Comparison of ENCODE assay signal across 2 worm cellular contexts in the genomic region with DNA sequence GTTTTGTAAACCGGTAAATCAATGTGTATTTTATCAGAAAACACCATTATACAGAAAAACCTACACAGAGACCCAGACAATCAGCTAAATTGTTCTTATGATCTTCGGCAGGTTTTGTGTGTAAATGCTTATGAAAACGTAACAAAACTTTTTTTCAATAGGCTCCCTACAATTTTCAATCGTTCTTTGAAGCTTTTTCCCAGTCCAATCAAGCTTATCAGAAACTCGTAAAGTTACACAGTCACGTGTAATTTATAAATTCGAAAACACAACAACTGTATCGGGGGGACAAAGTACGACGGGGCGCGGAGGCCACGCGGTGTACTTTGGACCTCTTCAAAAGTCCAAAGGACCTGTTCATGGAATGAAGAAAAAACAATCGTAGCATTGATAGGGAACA.
TF ChIP-seq lines count a peak whose summit lies in the region.

No protein-coding gene starts in this region.

TF ChIP-seq in whole organism, L1 larva, 84 proteins besides CTCF, POLR2A, EP300 and RAD21 (continued from another document):
- TF ChIP-seq fkh-8 (tag; optimal IDR thresholded peaks at IDR 0.05; lab: Kevin White, UChicago) (no peak), nhr-237 (tag; optimal IDR thresholded peaks at IDR 0.05; lab: Kevin White, UChicago) (no peak), nhr-20 (tag; optimal IDR thresholded peaks at IDR 0.05; lab: Kevin White, UChicago) (peak; percentile 75), nhr-71 (tag; optimal IDR thresholded peaks at IDR 0.05; lab: Kevin White, UChicago) (peak; percentile 88), fkh-4 (tag; optimal IDR thresholded peaks at IDR 0.05; lab: Kevin White, UChicago; ENCODE audit: borderline replicate concordance) (no peak), mep-1 (tag; optimal IDR thresholded peaks at IDR 0.05; lab: Kevin White, UChicago) (peak; percentile 40), C34B4.2 (tag; optimal IDR thresholded peaks at IDR 0.05; lab: Kevin White, UChicago) (no peak), elt-2 (tag; optimal IDR thresholded peaks at IDR 0.05; lab: Kevin White, UChicago) (peak; percentile 90), nhr-12 (tag; optimal IDR thresholded peaks at IDR 0.05; lab: Kevin White, UChicago) (no peak), nhr-19 (GFP tag; conservative IDR thresholded peaks at IDR 0.05; lab: Robert Waterston, UW) (peak; percentile 94), vab-15 (tag; optimal IDR thresholded peaks at IDR 0.05; lab: Kevin White, UChicago) (no peak), Y116A8C.19 (tag; optimal IDR thresholded peaks at IDR 0.05; lab: Kevin White, UChicago; ENCODE audit: borderline replicate concordance) (no peak), pqm-1 (tag; optimal IDR thresholded peaks at IDR 0.05; lab: Kevin White, UChicago) (no peak), ceh-8 (GFP tag; optimal IDR thresholded peaks at IDR 0.05; lab: Kevin White, UChicago) (no peak), unc-98 (GFP tag; IDR thresholded peaks at IDR 0.05; lab: Robert Waterston, UW) (no peak), nhr-76 (tag; optimal IDR thresholded peaks at IDR 0.05; lab: Kevin White, UChicago) (no peak), aly-2 (tag; optimal IDR thresholded peaks at IDR 0.05; lab: Kevin White, UChicago) (no peak), lin-39 (tag; optimal IDR thresholded peaks at IDR 0.05; lab: Kevin White, UChicago) (no peak), ceh-63 (GFP tag; optimal IDR thresholded peaks at IDR 0.05; lab: Kevin White, UChicago) (no peak), jun-1 (tag; optimal IDR thresholded peaks at IDR 0.05; lab: Kevin White, UChicago) (no peak), hpl-2 (GFP tag; optimal IDR thresholded peaks at IDR 0.05; lab: Kevin White, UChicago) (no peak), lin-14 (GFP tag; optimal IDR thresholded peaks at IDR 0.05; lab: Kevin White, UChicago) (peak; percentile 71), unc-86 (tag; optimal IDR thresholded peaks at IDR 0.05; lab: Kevin White, UChicago) (no peak), ztf-4 (tag; optimal IDR thresholded peaks at IDR 0.05; lab: Kevin White, UChicago) (peak; percentile 59), nhr-47 (tag; optimal IDR thresholded peaks at IDR 0.05; lab: Kevin White, UChicago) (peak; percentile 49), ceh-82 (tag; optimal IDR thresholded peaks at IDR 0.05; lab: Kevin White, UChicago) (no peak), C04F5.9 (tag; optimal IDR thresholded peaks at IDR 0.05; lab: Kevin White, UChicago) (peak; percentile 37), zip-4 (GFP tag; optimal IDR thresholded peaks at IDR 0.05; lab: Kevin White, UChicago) (no peak), egl-13 (tag; optimal IDR thresholded peaks at IDR 0.05; lab: Kevin White, UChicago) (no peak), xbp-1 (tag; optimal IDR thresholded peaks at IDR 0.05; lab: Kevin White, UChicago) (peak; percentile 5), nhr-85 (tag; lab: Kevin White, UChicago) (peak; percentile 71), dsc-1 (tag; optimal IDR thresholded peaks at IDR 0.05; lab: Kevin White, UChicago) (no peak), tbx-2 (tag; optimal IDR thresholded peaks at IDR 0.05; lab: Kevin White, UChicago) (peak; percentile 63), tlp-1 (tag; optimal IDR thresholded peaks at IDR 0.05; lab: Kevin White, UChicago) (no peak), fos-1 (tag; optimal IDR thresholded peaks at IDR 0.05; lab: Kevin White, UChicago) (no peak), C16A3.4 (tag; optimal IDR thresholded peaks at IDR 0.05; lab: Kevin White, UChicago) (peak; percentile 49), unc-62 (GFP tag; optimal IDR thresholded peaks at IDR 0.05; lab: Kevin White, UChicago) (no peak), blmp-1 (tag; optimal IDR thresholded peaks at IDR 0.05; lab: Kevin White, UChicago) (peak; percentile 13), nhr-77 (tag; optimal IDR thresholded peaks at IDR 0.05; lab: Kevin White, UChicago) (no peak)

TF ChIP-seq in whole organism, L4 larva, 104 proteins besides CTCF, POLR2A, EP300 and RAD21 (continued from another document):
- TF ChIP-seq nhr-48 (tag; optimal IDR thresholded peaks at IDR 0.05; lab: Kevin White, UChicago) (peak; percentile 79), hlh-30 (tag; optimal IDR thresholded peaks at IDR 0.05; lab: Kevin White, UChicago; ENCODE audit: insufficient read depth) (peak; percentile 89), lin-1 (GFP tag; IDR thresholded peaks at IDR 0.05; lab: Robert Waterston, UW) (0 out of 2 replicates have a peak, but pooled peaks have one; percentile 31), nhr-28 (tag; optimal IDR thresholded peaks at IDR 0.05; lab: Kevin White, UChicago) (peak; percentile 19), snpc-4 (tag; optimal IDR thresholded peaks at IDR 0.05; lab: Kevin White, UChicago) (no peak), ZK546.5 (tag; optimal IDR thresholded peaks at IDR 0.05; lab: Kevin White, UChicago) (no peak), ceh-28 (tag; optimal IDR thresholded peaks at IDR 0.05; lab: Kevin White, UChicago) (no peak), zfp-2 (tag; optimal IDR thresholded peaks at IDR 0.05; lab: Kevin White, UChicago) (no peak), T20F7.1 (GFP tag; optimal IDR thresholded peaks at IDR 0.05; lab: Kevin White, UChicago) (no peak), F26F4.8 (GFP tag; conservative IDR thresholded peaks at IDR 0.05; lab: Robert Waterston, UW) (no peak), ztf-7 (tag; optimal IDR thresholded peaks at IDR 0.05; lab: Kevin White, UChicago) (no peak), T26A8.4 (GFP tag; IDR thresholded peaks at IDR 0.05; lab: Robert Waterston, UW) (peak; percentile 78), zfp-3 (GFP tag; conservative IDR thresholded peaks at IDR 0.05; lab: Robert Waterston, UW) (0 out of 2 replicates have a peak, but pooled peaks have one; percentile 23), dmd-9 (GFP tag; IDR thresholded peaks at IDR 0.05; lab: Robert Waterston, UW) (no peak), egl-27 (tag; optimal IDR thresholded peaks at IDR 0.05; lab: Kevin White, UChicago) (no peak), pha-4 (GFP tag; IDR thresholded peaks at IDR 0.05; lab: Robert Waterston, UW) (0 out of 2 replicates have a peak, but pooled peaks have one; percentile 11), pha-4 (tag; optimal IDR thresholded peaks at IDR 0.05; lab: Kevin White, UChicago) (no peak), lin-38 (GFP tag; IDR thresholded peaks at IDR 0.05; lab: Robert Waterston, UW) (peak; percentile 34; the same call in 1 of the 2 replicates), nhr-6 (tag; optimal IDR thresholded peaks at IDR 0.05; lab: Kevin White, UChicago) (no peak), skn-1 (tag; optimal IDR thresholded peaks at IDR 0.05; lab: Kevin White, UChicago) (no peak), mxl-3 (GFP tag; optimal IDR thresholded peaks at IDR 0.05; lab: Kevin White, UChicago) (peak; percentile 72), ceh-44 (GFP tag; IDR thresholded peaks at IDR 0.05; lab: Robert Waterston, UW) (no peak), R02D3.7 (tag; optimal IDR thresholded peaks at IDR 0.05; lab: Kevin White, UChicago) (no peak), php-3 (GFP tag; IDR thresholded peaks at IDR 0.05; lab: Robert Waterston, UW) (peak; percentile 93), ctbp-1 (GFP tag; IDR thresholded peaks at IDR 0.05; lab: Robert Waterston, UW) (0 out of 2 replicates have a peak, but pooled peaks have one; percentile 25), F44E2.7 (GFP tag; IDR thresholded peaks at IDR 0.05; lab: Robert Waterston, UW) (no peak), rbr-2 (tag; optimal IDR thresholded peaks at IDR 0.05; lab: Kevin White, UChicago) (peak; percentile 13), set-16 (GFP tag; IDR thresholded peaks at IDR 0.05; lab: Robert Waterston, UW) (no peak), arid-1 (GFP tag; conservative IDR thresholded peaks at IDR 0.05; lab: Robert Waterston, UW) (no peak), aha-1 (tag; lab: Kevin White, UChicago) (peak; percentile 47), attf-4 (tag; optimal IDR thresholded peaks at IDR 0.05; lab: Kevin White, UChicago) (no peak), daf-12 (tag; optimal IDR thresholded peaks at IDR 0.05; lab: Kevin White, UChicago) (no peak), ceh-20 (GFP tag; IDR thresholded peaks at IDR 0.05; lab: Robert Waterston, UW) (no peak), spr-1 (tag; optimal IDR thresholded peaks at IDR 0.05; lab: Kevin White, UChicago) (peak; percentile 25), tra-1 (GFP tag; IDR thresholded peaks at IDR 0.05; lab: Robert Waterston, UW) (no peak), snpc-1.2 (GFP tag; IDR thresholded peaks at IDR 0.05; lab: Robert Waterston, UW) (no peak), lir-3 (tag; optimal IDR thresholded peaks at IDR 0.05; lab: Kevin White, UChicago) (no peak), Y48G9A.11 (GFP tag; IDR thresholded peaks at IDR 0.05; lab: Robert Waterston, UW) (no peak), lin-29 (GFP tag; IDR thresholded peaks at IDR 0.05; lab: Robert Waterston, UW) (no peak), duxl-1 (tag; optimal IDR thresholded peaks at IDR 0.05; lab: Kevin White, UChicago; ENCODE audit: poor library complexity) (peak; percentile 80), dpl-1 (GFP tag; optimal IDR thresholded peaks at IDR 0.05; lab: Kevin White, UChicago) (no peak), hmg-1.1 (GFP tag; IDR thresholded peaks at IDR 0.05; lab: Robert Waterston, UW) (no peak), madf-9 (GFP tag; conservative IDR thresholded peaks at IDR 0.05; lab: Robert Waterston, UW) (no peak), dve-1 (tag; optimal IDR thresholded peaks at IDR 0.05; lab: Kevin White, UChicago; ENCODE audit: insufficient read depth) (peak; percentile 89), gei-8 (GFP tag; optimal IDR thresholded peaks at IDR 0.05; lab: Kevin White, UChicago) (peak; percentile 2), hif-1 (tag; optimal IDR thresholded peaks at IDR 0.05; lab: Kevin White, UChicago) (peak in 1 of 2 experiments; percentile 47), ces-1 (GFP tag; optimal IDR thresholded peaks at IDR 0.05; lab: Kevin White, UChicago) (no peak), zip-11 (GFP tag; IDR thresholded peaks at IDR 0.05; lab: Robert Waterston, UW) (no peak), lin-13 (GFP tag; optimal IDR thresholded peaks at IDR 0.05; lab: Kevin White, UChicago) (peak; percentile 4), unc-130 (GFP tag; optimal IDR thresholded peaks at IDR 0.05; lab: Kevin White, UChicago) (no peak), mdl-1 (tag; optimal IDR thresholded peaks at IDR 0.05; lab: Kevin White, UChicago) (peak in 1 of 2 experiments; percentile 74), ztf-11 (tag; optimal IDR thresholded peaks at IDR 0.05; lab: Kevin White, UChicago) (no peak), Y105C5A.15 (GFP tag; IDR thresholded peaks at IDR 0.05; lab: Robert Waterston, UW) (0 out of 2 replicates have a peak, but pooled peaks have one; percentile 49), ceh-82 (tag; optimal IDR thresholded peaks at IDR 0.05; lab: Kevin White, UChicago) (no peak), egl-43 (GFP tag; IDR thresholded peaks at IDR 0.05; lab: Robert Waterston, UW) (no peak)
